Worm (Caenorhabditis elegans) whole organism, L3 larva: ENCODE measurements around the gene C55A6.10.

Experiments
- ZK546.5 ChIP-seq: sonication (generic microtip); optimal IDR thresholded peaks from 2 replicates; lab custom pipeline; 2017; ENCODE audit warnings: missing biosample characterization, missing genetic modification characterization
- aly-2 ChIP-seq: fragments of 150-350 bp; optimal IDR thresholded peaks from 2 replicates; lab custom pipeline; 2014; ENCODE audit warnings: missing biosample characterization, missing genetic modification characterization
- ama-1 ChIP-seq: fragments of 150-350 bp; optimal IDR thresholded peaks from 2 replicates; lab custom pipeline; 2018
- ceh-16 ChIP-seq: sonication (generic microtip); optimal IDR thresholded peaks from 2 replicates; lab custom pipeline; 2017; ENCODE audit warnings: missing biosample characterization, missing genetic modification characterization
- daf-12 ChIP-seq: fragments of 150-350 bp; optimal IDR thresholded peaks from 2 replicates; lab custom pipeline; 2014; ENCODE audit warnings: missing biosample characterization, missing genetic modification reagents, missing genetic modification characterization
- egl-5 ChIP-seq: fragments of 150-350 bp; optimal IDR thresholded peaks from 2 replicates; lab custom pipeline; 2017; ENCODE audit warnings: missing biosample characterization, missing genetic modification reagents, missing genetic modification characterization, inconsistent platforms
- elt-1 ChIP-seq: fragments of 150-350 bp; optimal IDR thresholded peaks from 2 replicates; lab custom pipeline; 2014; ENCODE audit warnings: missing biosample characterization, missing genetic modification characterization
- elt-2 ChIP-seq: sonication (generic microtip); optimal IDR thresholded peaks from 2 replicates; lab custom pipeline; 2016; ENCODE audit warnings: missing genetic modification reagents, mild to moderate bottlenecking, missing genetic modification characterization, missing compliant biosample characterization
- elt-3 ChIP-seq, 3 experiments: fragments of 150-350 bp in 1 of 3; sonication (generic microtip) in 2 of 3; optimal IDR thresholded peaks; 2 replicates in 2 of 3; 4 replicates in 1 of 3; lab custom pipeline; 2014 to 2017; ENCODE audit warnings: missing biosample characterization in 3 of 3, missing genetic modification characterization in 3 of 3
- eor-1 ChIP-seq, 2 experiments: fragments of 150-350 bp; optimal IDR thresholded peaks; 2 replicates each; lab custom pipeline; 2014 to 2018; ENCODE audit warnings: missing biosample characterization in 2 of 2, missing genetic modification characterization in 2 of 2
- fkh-10 ChIP-seq: sonication (generic microtip); optimal IDR thresholded peaks from 2 replicates; lab custom pipeline; 2017; ENCODE audit warnings: missing biosample characterization, missing genetic modification reagents, missing genetic modification characterization
- fos-1 ChIP-seq: fragments of 150-350 bp; optimal IDR thresholded peaks from 2 replicates; lab custom pipeline; 2014; ENCODE audit warnings: missing biosample characterization, missing genetic modification characterization
- hmg-11 ChIP-seq: sonication (generic microtip); optimal IDR thresholded peaks from 2 replicates; lab custom pipeline; 2016; ENCODE audit warnings: missing genetic modification characterization, missing compliant biosample characterization
- jun-1 ChIP-seq: fragments of 150-350 bp; optimal IDR thresholded peaks from 2 replicates; lab custom pipeline; 2014; ENCODE audit warnings: missing biosample characterization, missing genetic modification reagents, missing genetic modification characterization
- lin-15B ChIP-seq: fragments of 150-350 bp; optimal IDR thresholded peaks from 2 replicates; lab custom pipeline; 2014; ENCODE audit warnings: missing biosample characterization, missing genetic modification characterization
- lin-39 ChIP-seq: fragments of 150-350 bp; optimal IDR thresholded peaks from 2 replicates; lab custom pipeline; 2018; ENCODE audit warnings: missing biosample characterization, missing genetic modification reagents, missing genetic modification characterization
- mdl-1 ChIP-seq: fragments of 150-350 bp; optimal IDR thresholded peaks from 2 replicates; lab custom pipeline; 2014; ENCODE audit warnings: missing biosample characterization, missing genetic modification characterization
- nfya-1 ChIP-seq: sonication (generic microtip); optimal IDR thresholded peaks from 2 replicates; lab custom pipeline; 2017; ENCODE audit warnings: missing genetic modification characterization, mild to moderate bottlenecking, missing compliant biosample characterization, antibody characterized with exemption, moderate library complexity; ENCODE audit not compliant: insufficient read depth
- nhr-11 ChIP-seq: fragments of 150-350 bp; optimal IDR thresholded peaks from 2 replicates; lab custom pipeline; 2014; ENCODE audit warnings: missing biosample characterization, missing genetic modification characterization
- nhr-12 ChIP-seq: fragments of 150-350 bp; optimal IDR thresholded peaks from 2 replicates; lab custom pipeline; 2014; ENCODE audit warnings: missing biosample characterization, missing genetic modification characterization
- nhr-25 ChIP-seq: sonication (generic microtip); optimal IDR thresholded peaks from 2 replicates; lab custom pipeline; 2017; ENCODE audit warnings: missing biosample characterization, missing genetic modification characterization
- nhr-28 ChIP-seq: fragments of 150-350 bp; optimal IDR thresholded peaks from 2 replicates; lab custom pipeline; 2014; ENCODE audit warnings: missing biosample characterization, missing genetic modification characterization
- nhr-43 ChIP-seq: sonication (generic microtip); optimal IDR thresholded peaks from 2 replicates; lab custom pipeline; 2016; ENCODE audit warnings: mild to moderate bottlenecking, missing genetic modification characterization, missing compliant biosample characterization; ENCODE audit not compliant: poor library complexity, severe bottlenecking
- nhr-76 ChIP-seq: fragments of 150-350 bp; sonication (generic microtip); optimal IDR thresholded peaks from 5 replicates; lab custom pipeline; 2014; ENCODE audit warnings: missing biosample characterization, missing genetic modification characterization
- pha-4 ChIP-seq: fragments of 150-350 bp; optimal IDR thresholded peaks from 2 replicates; lab custom pipeline; 2014; ENCODE audit warnings: missing biosample characterization, missing genetic modification reagents, missing genetic modification characterization
- pqm-1 ChIP-seq: fragments of 150-350 bp; optimal IDR thresholded peaks from 2 replicates; lab custom pipeline; 2017; ENCODE audit warnings: missing biosample characterization, missing genetic modification characterization, inconsistent platforms
- sea-2 ChIP-seq: fragments of 150-350 bp; sonication (generic microtip); optimal IDR thresholded peaks from 4 replicates; lab custom pipeline; 2014; ENCODE audit warnings: missing biosample characterization, missing genetic modification reagents, missing genetic modification characterization
- skn-1 ChIP-seq: fragments of 150-350 bp; optimal IDR thresholded peaks from 2 replicates; lab custom pipeline; 2014; ENCODE audit warnings: missing biosample characterization, missing genetic modification characterization
- snpc-4 ChIP-seq: fragments of 150-350 bp; optimal IDR thresholded peaks from 2 replicates; lab custom pipeline; 2014; ENCODE audit warnings: missing biosample characterization, missing genetic modification characterization
- unc-39 ChIP-seq: sonication (generic microtip); optimal IDR thresholded peaks from 4 replicates; lab custom pipeline; 2017; ENCODE audit warnings: missing biosample characterization, missing genetic modification characterization
- zag-1 ChIP-seq: fragments of 150-350 bp; optimal IDR thresholded peaks from 2 replicates; lab custom pipeline; 2014; ENCODE audit warnings: missing biosample characterization, missing genetic modification characterization
- ztf-11 ChIP-seq: fragments of 150-350 bp; optimal IDR thresholded peaks from 2 replicates; lab custom pipeline; 2014; ENCODE audit warnings: missing biosample characterization, missing genetic modification characterization

The C55A6.10 gene

DNA sequence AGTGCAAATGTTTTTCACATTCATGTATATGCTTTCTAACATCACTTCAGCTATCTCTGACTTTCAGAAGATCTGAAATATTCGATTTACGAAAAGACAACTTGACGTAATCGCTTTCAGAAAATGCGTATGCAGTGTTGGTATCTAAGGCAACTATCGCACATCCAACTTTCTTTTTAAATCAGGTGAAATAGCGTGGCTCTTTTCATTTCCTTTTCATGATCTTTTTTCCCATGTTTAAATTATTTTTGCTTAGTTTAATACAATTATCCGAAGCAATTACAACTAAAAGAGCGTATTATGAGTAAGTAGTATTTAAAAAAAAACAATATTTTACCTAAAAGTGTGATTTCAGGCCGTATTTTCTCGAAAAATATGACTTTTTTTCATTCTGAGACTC lies 41.6 kb downstream of the C55A6.10 start, which contains the start of gene F38B7.11:
TSS of gene F38B7.11 (plus strand) at position 301 of the 400 bp plus-strand sequence.
- TF ChIP-seq eor-1 (tag; optimal IDR thresholded peaks at IDR 0.05; lab: Kevin White, UChicago) (no peak), elt-3 (tag; optimal IDR thresholded peaks at IDR 0.05; lab: Kevin White, UChicago) (no peak)

DNA sequence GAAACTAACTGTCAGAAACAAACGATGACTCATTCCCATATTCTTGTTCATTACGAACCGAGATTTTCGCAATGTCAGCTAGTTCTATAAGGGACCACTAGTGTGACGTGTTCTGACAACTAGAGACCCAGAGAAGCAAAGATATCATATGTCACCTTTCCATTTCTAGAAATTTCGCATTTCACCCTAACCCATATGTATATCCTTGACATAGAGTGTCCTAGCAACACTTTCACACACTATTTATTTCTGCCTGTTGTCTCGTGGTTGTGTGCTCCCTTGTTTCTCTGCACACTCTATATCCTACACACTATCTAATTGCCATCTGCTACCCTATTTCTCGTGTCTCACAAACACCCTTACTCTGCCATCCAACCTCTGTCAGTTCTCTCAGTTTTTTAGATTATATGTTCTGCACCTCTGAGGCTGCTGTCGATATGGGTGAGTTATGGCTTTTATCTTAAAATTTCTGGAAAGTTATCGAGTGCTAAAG lies 43.8 kb downstream of the C55A6.10 start, which contains the start of the genes F38B7.17 and F38B7.3:
TSS of gene F38B7.17 (minus strand) at position 51 of the 493 bp plus-strand sequence.
TSS of gene F38B7.3 (plus strand) at position 194 of the 493 bp plus-strand sequence.
- no peak for TF ChIP-seq nhr-12 (tag; lab: Kevin White, UChicago)
- peak; percentile 89 for TF ChIP-seq nhr-25
- TF ChIP-seq pha-4, result peak; percentile 82
- TF ChIP-seq elt-2, result peak; percentile 79
- TF ChIP-seq pqm-1 (tag; lab: Kevin White, UChicago), result peak; percentile 34
- TF ChIP-seq elt-1 (tag; lab: Kevin White, UChicago), result peak; percentile 4
- peak; percentile 1 for TF ChIP-seq skn-1 (tag; lab: Kevin White, UChicago)
- TF ChIP-seq lin-15B (tag; lab: Kevin White, UChicago), result no peak
- TF ChIP-seq nhr-43 (tag; lab: Kevin White, UChicago), result peak; percentile 15
- peak; percentile 2 for TF ChIP-seq egl-5 (tag; lab: Kevin White, UChicago)
- TF ChIP-seq nfya-1, result peak; percentile 68
- TF ChIP-seq mdl-1 (tag; lab: Kevin White, UChicago), result peak; percentile 75
- no peak for TF ChIP-seq ztf-11 (tag; lab: Kevin White, UChicago)
- TF ChIP-seq ZK546.5 (tag; lab: Kevin White, UChicago), result no peak
- peak; percentile 18 for TF ChIP-seq lin-39 (tag; lab: Kevin White, UChicago)
- peak; percentile 6 for TF ChIP-seq snpc-4 (tag; lab: Kevin White, UChicago)
- no peak for TF ChIP-seq fos-1 (tag; lab: Kevin White, UChicago)
- no peak for TF ChIP-seq ceh-16 (tag; lab: Kevin White, UChicago)
- TF ChIP-seq zag-1, result no peak

DNA sequence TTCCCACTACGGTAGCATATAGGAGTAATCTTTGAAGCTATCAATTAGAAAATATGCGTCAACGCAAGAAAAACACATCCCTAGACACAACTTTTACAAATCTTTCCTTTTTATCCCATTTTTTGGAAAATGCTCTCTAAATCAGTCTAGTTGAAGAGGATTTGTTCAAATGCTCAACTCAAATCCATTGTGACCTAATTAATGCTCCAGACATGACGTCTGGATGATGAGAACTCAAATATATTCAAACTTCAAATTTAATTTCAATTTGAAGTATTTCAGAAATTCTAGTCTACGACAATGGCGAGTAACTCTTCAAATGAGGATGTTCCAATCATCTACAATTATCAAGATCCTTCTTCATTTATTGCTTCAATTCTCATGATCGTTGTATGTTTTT lies 47.2 kb downstream of the C55A6.10 start, which contains the start of gene srx-85:
TSS of gene srx-85 (plus strand) at position 301 of the 400 bp plus-strand sequence.
- TF ChIP-seq ceh-16 (tag; lab: Kevin White, UChicago) (no peak), lin-39 (tag; lab: Kevin White, UChicago) (no peak), pqm-1 (tag; lab: Kevin White, UChicago) (no peak), ama-1 (lab: Kevin White, UChicago) (no peak), elt-3 (tag; optimal IDR thresholded peaks at IDR 0.05; lab: Kevin White, UChicago) (no peak), daf-12 (no peak), sea-2 (GFP tag; lab: Kevin White, UChicago) (no peak), aly-2 (no peak), nhr-28 (tag; lab: Kevin White, UChicago) (no peak), nhr-76 (no peak), nfya-1 (no peak), unc-39 (no peak), egl-5 (tag; lab: Kevin White, UChicago) (no peak), fos-1 (tag; lab: Kevin White, UChicago) (no peak), jun-1 (no peak)
- TF ChIP-seq, all 47 proteins: peak for 0

DNA sequence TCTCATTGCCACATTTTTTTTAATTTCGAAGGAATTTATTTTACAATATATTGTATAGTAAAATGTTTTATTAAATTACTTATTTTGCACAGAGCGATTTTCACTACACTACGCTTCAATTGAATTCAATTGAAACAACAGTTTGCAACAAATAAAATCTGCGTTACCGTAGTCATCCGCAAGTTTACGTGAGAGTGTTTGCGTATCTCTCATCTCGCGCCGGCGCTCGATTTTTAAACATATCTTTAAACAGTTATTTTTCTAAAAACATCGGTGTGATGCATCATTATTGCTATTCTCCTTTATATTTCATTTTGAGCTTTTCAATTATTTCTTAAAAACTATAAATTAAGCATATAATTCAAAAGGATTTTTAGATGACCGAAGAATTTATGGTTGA lies 49.1 kb downstream of the C55A6.10 start, which contains the start of gene duo-1:
TSS of gene duo-1 (plus strand) at position 371 of the 400 bp plus-strand sequence.
- no peak for TF ChIP-seq ZK546.5 (tag; lab: Kevin White, UChicago)
- TF ChIP-seq elt-2, result no peak
- no peak for TF ChIP-seq nhr-11
- no peak for TF ChIP-seq skn-1 (tag; lab: Kevin White, UChicago)
- no peak for TF ChIP-seq fos-1 (tag; lab: Kevin White, UChicago)
- TF ChIP-seq hmg-11, result no peak
- TF ChIP-seq fkh-10 (GFP tag; lab: Kevin White, UChicago), result no peak
- no peak for TF ChIP-seq nhr-43 (tag; lab: Kevin White, UChicago)
- no peak for TF ChIP-seq pha-4
